Worm (Caenorhabditis elegans) whole organism, L4 larva: ENCODE measurements around the gene rmd-1.

Source experiments
- ZK546.5 ChIP-seq, 2 experiments: sonication (generic microtip); optimal IDR thresholded peaks; 2 replicates each; lab custom pipeline; 2017; ENCODE audit warnings: missing biosample characterization in 2 of 2, missing genetic modification characterization in 2 of 2
- ama-1 ChIP-seq: fragments of 150-350 bp; optimal IDR thresholded peaks from 2 replicates; lab custom pipeline; 2014; ENCODE audit warnings: inconsistent platforms, mixed read lengths
- arid-1 ChIP-seq: fragments of 200-800 bp; sonication (Bioruptor generic); conservative IDR thresholded peaks from 2 replicates; pipeline ENCODE4 v1.3.6; 2022; ENCODE audit warnings: missing genetic modification reagents, missing genetic modification characterization, missing compliant biosample characterization
- dve-1 ChIP-seq: sonication (generic microtip); optimal IDR thresholded peaks from 2 replicates; lab custom pipeline; 2017; ENCODE audit warnings: antibody characterized with exemption, mild to moderate bottlenecking, missing genetic modification characterization, missing compliant biosample characterization; ENCODE audit not compliant: insufficient read depth
- lsy-2 ChIP-seq, 2 experiments: fragments of 150-350 bp in 1 of 2; sonication (generic microtip) in 1 of 2; optimal IDR thresholded peaks; 2 replicates each; lab custom pipeline; 2014 to 2017; ENCODE audit warnings: missing biosample characterization in 2 of 2, missing genetic modification characterization in 2 of 2
- mep-1 ChIP-seq: fragments of 150-350 bp; sonication (generic microtip); optimal IDR thresholded peaks from 3 replicates; lab custom pipeline; 2014; ENCODE audit warnings: missing biosample characterization, missing genetic modification characterization
- pha-4 ChIP-seq, 2 experiments: fragments of 150-350 bp in 1 of 2; fragments of 200-800 bp in 1 of 2; sonication (Bioruptor generic) in 1 of 2; IDR thresholded peaks in 1 of 2; optimal IDR thresholded peaks in 1 of 2; 2 replicates each; pipeline versions ENCODE4 v1.3.6 to Lab custom; 2014 to 2022; ENCODE audit warnings: missing genetic modification characterization in 2 of 2, missing genetic modification reagents in 2 of 2, missing biosample characterization in 1 of 2, missing compliant biosample characterization in 1 of 2
- snpc-1.2 ChIP-seq: fragments of 200-800 bp; sonication (Bioruptor generic); IDR thresholded peaks from 2 replicates; pipeline ENCODE4 v1.3.6; 2022; ENCODE audit warnings: missing genetic modification reagents, missing genetic modification characterization, missing compliant biosample characterization
- tra-1 ChIP-seq: fragments of 200-800 bp; sonication (Bioruptor generic); IDR thresholded peaks from 2 replicates; pipeline ENCODE4 v1.3.6; 2022; ENCODE audit warnings: missing genetic modification reagents, missing genetic modification characterization, missing compliant biosample characterization
- zag-1 ChIP-seq: fragments of 150-350 bp; optimal IDR thresholded peaks from 2 replicates; lab custom pipeline; 2014; ENCODE audit warnings: missing biosample characterization, missing genetic modification characterization

DNA sequence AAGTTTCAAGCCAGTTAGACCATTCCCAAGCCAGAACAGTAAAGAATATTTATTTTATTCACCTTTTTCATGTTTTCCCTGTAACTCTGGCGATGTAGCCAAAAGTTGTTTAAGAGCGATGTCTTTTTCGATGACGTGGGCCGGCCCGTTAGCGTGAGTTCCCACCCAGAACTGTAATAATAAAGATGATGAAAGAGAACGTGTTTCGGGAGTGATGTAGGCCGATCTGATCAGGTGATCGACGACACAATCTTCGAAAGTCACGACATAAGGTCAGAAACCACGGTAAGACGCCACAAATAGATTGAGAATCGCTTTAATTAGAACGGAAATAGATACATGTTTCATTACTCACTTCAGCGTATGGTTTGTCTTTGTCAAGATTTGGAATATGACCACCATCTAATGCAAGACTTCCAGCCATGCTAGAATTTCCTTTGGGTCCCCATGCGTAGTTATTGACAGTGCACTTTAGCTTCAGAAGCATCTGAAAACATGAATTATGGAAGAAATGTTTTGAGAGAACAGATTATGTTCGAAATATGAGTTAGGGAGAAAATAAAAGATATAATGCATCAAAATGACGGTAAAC is 48.2 kb downstream of the rmd-1 start, which contains the start of gene ZK632.4:
- TF ChIP-seq dve-1: no peak
- no peak for TF ChIP-seq snpc-1.2
- TF ChIP-seq lsy-2 (tag; optimal IDR thresholded peaks at IDR 0.05; lab: Kevin White, UChicago): no peak
- no peak for TF ChIP-seq ama-1
- no peak for TF ChIP-seq pha-4 (GFP tag; IDR thresholded peaks at IDR 0.05; lab: Robert Waterston, UW)
- no peak for TF ChIP-seq pha-4 (tag; optimal IDR thresholded peaks at IDR 0.05; lab: Kevin White, UChicago)
- peak; percentile 34; the same call in 1 of the 2 replicates for TF ChIP-seq tra-1
- no peak for TF ChIP-seq arid-1
- TF ChIP-seq mep-1 (tag; lab: Kevin White, UChicago): no peak
- no peak for TF ChIP-seq zag-1 (tag; lab: Kevin White, UChicago)
- no peak for TF ChIP-seq ZK546.5 (tag; optimal IDR thresholded peaks at IDR 0.05; lab: Kevin White, UChicago)
